Fruit fly (Drosophila melanogaster) whole organism, embryonic: ENCODE results near the gene CG10874.
A peak's percentile ranks its signal among the peaks of the same experiment; 100 is the strongest.

Source experiments
- CG4404 ChIP-seq: fragments of 200-800 bp; sonication (Bioruptor generic); IDR thresholded peaks from 2 replicates; pipeline ENCODE4 v1.3.6; 2022; ENCODE audit warnings: missing biosample characterization, missing genetic modification characterization
- CG8944 ChIP-seq: fragments of 200-800 bp; sonication (Bioruptor generic); optimal IDR thresholded peaks from 3 replicates; lab custom pipeline; 2016; ENCODE audit warnings: missing biosample characterization, missing genetic modification characterization
- CG9727 ChIP-seq: fragments of 200-800 bp; sonication (Bioruptor generic); optimal IDR thresholded peaks from 3 replicates; lab custom pipeline; 2017; ENCODE audit warnings: missing biosample characterization, mild to moderate bottlenecking, missing genetic modification characterization
- CrebB ChIP-seq: fragments of 200-800 bp; sonication (Bioruptor generic); optimal IDR thresholded peaks from 3 replicates; lab custom pipeline; 2018; ENCODE audit warnings: missing biosample characterization, mild to moderate bottlenecking, missing genetic modification characterization
- nom ChIP-seq: fragments of 200-800 bp; sonication (Bioruptor generic); optimal IDR thresholded peaks from 2 replicates; lab custom pipeline; 2017; ENCODE audit warnings: missing biosample characterization, missing genetic modification characterization, mild to moderate bottlenecking, moderate library complexity, missing genetic modification reagents
- slp2 ChIP-seq: fragments of 200-800 bp; sonication (Bioruptor generic); optimal IDR thresholded peaks from 2 replicates; lab custom pipeline; 2016; ENCODE audit warnings: missing biosample characterization, missing genetic modification characterization

DNA sequence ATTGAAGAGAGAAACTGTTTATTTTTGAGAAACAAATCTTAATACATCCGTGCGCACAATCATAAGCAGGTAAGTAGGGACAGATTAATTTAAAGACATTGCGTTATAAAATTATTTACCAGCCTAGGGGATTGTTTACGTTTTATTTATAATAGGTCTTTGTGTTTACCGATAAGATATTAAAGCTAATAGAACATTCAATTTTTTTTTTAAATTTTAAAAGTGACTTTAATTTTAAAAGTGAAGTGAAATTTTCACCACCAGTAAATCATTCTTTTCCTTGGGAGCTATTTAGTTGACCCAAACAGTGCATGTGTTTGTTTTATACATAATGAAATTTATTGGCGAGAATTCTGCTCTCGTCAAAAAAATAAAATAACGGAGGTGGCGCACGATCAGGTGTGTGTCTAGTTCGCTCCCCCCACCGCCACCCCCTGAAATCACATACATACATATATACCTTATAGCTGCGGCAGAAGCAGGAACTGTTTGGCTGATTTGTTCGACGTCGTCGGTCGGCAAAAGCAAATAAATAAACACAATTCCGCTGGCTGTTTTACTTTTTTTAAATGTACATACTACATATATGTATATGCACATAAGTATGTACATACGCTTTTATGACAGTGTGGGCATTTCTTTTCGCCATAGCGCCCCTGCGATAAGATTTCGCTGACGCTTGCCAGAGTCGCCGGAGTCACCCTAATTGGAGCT lies 16.1 kb downstream of the CG10874 start:
- TF ChIP-seq CG4404 (GFP tag; lab: Robert Waterston, UW) (no peak), slp2 (GFP tag; lab: Kevin White, UChicago) (no peak), CrebB (tag; lab: Kevin White, UChicago) (no peak), nom (peak; percentile 60), CG8944 (GFP tag; lab: Kevin White, UChicago) (no peak), CG9727 (GFP tag; lab: Kevin White, UChicago) (peak; percentile 56)
